Worm (Caenorhabditis elegans) whole organism, mixed stage, embryonic: Measurements from ENCODE around the gene F41C3.11.

Experiments
- lsy-2 ChIP-seq: fragments of 150-350 bp; optimal IDR thresholded peaks from 2 replicates; lab custom pipeline; 2014; ENCODE audit warnings: missing biosample characterization, missing genetic modification characterization
- mab-5 ChIP-seq: fragments of 150-350 bp; optimal IDR thresholded peaks from 2 replicates; lab custom pipeline; 2014; ENCODE audit warnings: missing biosample characterization, missing genetic modification characterization
- mls-2 ChIP-seq: sonication (generic microtip); optimal IDR thresholded peaks from 2 replicates; lab custom pipeline; 2016; ENCODE audit warnings: mild to moderate bottlenecking, missing genetic modification characterization, moderate library complexity, missing compliant biosample characterization
- nhr-28 ChIP-seq: fragments of 150-350 bp; optimal IDR thresholded peaks from 2 replicates; lab custom pipeline; 2014; ENCODE audit warnings: missing biosample characterization, missing genetic modification characterization

ce11 chrII:4772441-4772840 is 38.7 kb upstream of the F41C3.11 start:
- TF ChIP-seq mab-5 (tag; lab: Kevin White, UChicago), result no peak
- no peak for TF ChIP-seq lsy-2
- TF ChIP-seq mls-2 (tag; lab: Kevin White, UChicago), result no peak
- TF ChIP-seq nhr-28 (tag; lab: Kevin White, UChicago), result no peak
